Fruit fly (Drosophila melanogaster): ENCODE data around the gene Desat1.

Desat1 gene

dm6 chr3R:12422379-12422975, 16.9 kb upstream of the Desat1 start, which contains the start of the genes Scgbeta and CG17202:
Gene Scgbeta, minus strand, starts transcription at chr3R:12422429.
Gene CG17202, plus strand, starts transcription at chr3R:12422768.
- no peak for TF ChIP-seq CG32264 (GFP tag; optimal IDR thresholded peaks at IDR 0.05)
- peak; percentile 56 for TF ChIP-seq Hr83 (GFP tag; optimal IDR thresholded peaks at IDR 0.05; ENCODE audit: poor library complexity, severe bottlenecking)
- no peak for TF ChIP-seq jim (GFP tag; optimal IDR thresholded peaks at IDR 0.05)

dm6 chr3R:12423997-12424396, 15.4 kb upstream of the Desat1 start:
- TF ChIP-seq CG32264 (GFP tag; optimal IDR thresholded peaks at IDR 0.05) (no peak), sage (GFP tag; optimal IDR thresholded peaks at IDR 0.05) (no peak), dsf (GFP tag; optimal IDR thresholded peaks at IDR 0.05; ENCODE audit: borderline replicate concordance) (no peak), rgr (GFP tag; optimal IDR thresholded peaks at IDR 0.05) (peak; percentile 97), jim (GFP tag; optimal IDR thresholded peaks at IDR 0.05) (no peak), CG9705 (GFP tag; optimal IDR thresholded peaks at IDR 0.05) (no peak), woc (GFP tag; optimal IDR thresholded peaks at IDR 0.05) (no peak)

- TF ChIP-seq Sp1 (GFP tag; optimal IDR thresholded peaks at IDR 0.05) (peak; percentile 38), HLH106 (tag; optimal IDR thresholded peaks at IDR 0.05) (peak; percentile 24), ey (GFP tag; optimal IDR thresholded peaks at IDR 0.05) (peak; percentile 4), Vsx2 (GFP tag; optimal IDR thresholded peaks at IDR 0.05; ENCODE audit: partially characterized antibody) (no peak), CG32264 (GFP tag; optimal IDR thresholded peaks at IDR 0.05) (no peak), foxo (GFP tag; optimal IDR thresholded peaks at IDR 0.05) (no peak), usp (GFP tag; optimal IDR thresholded peaks at IDR 0.05) (no peak), CrebA (GFP tag; optimal IDR thresholded peaks at IDR 0.05; ENCODE audit: borderline replicate concordance) (no peak), Dfd (GFP tag; optimal IDR thresholded peaks at IDR 0.05) (no peak), CG9705 (GFP tag; optimal IDR thresholded peaks at IDR 0.05) (peak; percentile 38), woc (GFP tag; optimal IDR thresholded peaks at IDR 0.05) (no peak), lola (GFP tag; optimal IDR thresholded peaks at IDR 0.05) (no peak), Myc (optimal IDR thresholded peaks at IDR 0.05) (peak; percentile 83), psq (GFP tag; optimal IDR thresholded peaks at IDR 0.05) (peak; percentile 6), Hr83 (GFP tag; optimal IDR thresholded peaks at IDR 0.05; ENCODE audit: poor library complexity, severe bottlenecking) (no peak), Rel (GFP tag; optimal IDR thresholded peaks at IDR 0.05) (no peak), Rel (tag; optimal IDR thresholded peaks at IDR 0.05) (peak; percentile 28)
Observed at dm6 chr3R:12425510-12426309, 13.7 kb upstream of the Desat1 start, which contains the start of gene Pp1-87B. Gene Pp1-87B, minus strand, starts transcription at chr3R:12425917.

dm6 chr3R:12426310-12426653, 13.1 kb upstream of the Desat1 start, which contains the start of gene NANS:
Gene NANS, plus strand, starts transcription at chr3R:12426578.
- TF ChIP-seq jim (GFP tag; optimal IDR thresholded peaks at IDR 0.05) (no peak), Vsx2 (GFP tag; optimal IDR thresholded peaks at IDR 0.05; ENCODE audit: partially characterized antibody) (no peak), foxo (GFP tag; optimal IDR thresholded peaks at IDR 0.05) (no peak), N (GFP tag; optimal IDR thresholded peaks at IDR 0.05) (no peak), Abd-B (GFP tag; optimal IDR thresholded peaks at IDR 0.05) (no peak), CG32264 (GFP tag; optimal IDR thresholded peaks at IDR 0.05) (no peak), Hnf4 (GFP tag; optimal IDR thresholded peaks at IDR 0.05) (no peak), woc (GFP tag; optimal IDR thresholded peaks at IDR 0.05) (no peak)

- TF ChIP-seq woc (GFP tag; optimal IDR thresholded peaks at IDR 0.05): no peak
- no peak for TF ChIP-seq Rel (GFP tag; optimal IDR thresholded peaks at IDR 0.05)
- peak; percentile 66 for TF ChIP-seq Rel (tag; optimal IDR thresholded peaks at IDR 0.05)
Observed at dm6 chr3R:12429120-12429610, 10.2 kb upstream of the Desat1 start, which contains the start of the genes CG5641 and CG5245. Gene CG5641, minus strand, starts transcription at chr3R:12429282. Gene CG5245, plus strand, starts transcription at chr3R:12429560.

dm6 chr3R:12431030-12431489, 8.3 kb upstream of the Desat1 start, which contains the start of gene Prosalpha2:
Gene Prosalpha2, plus strand, starts transcription at chr3R:12431321.
- TF ChIP-seq dl (GFP tag; optimal IDR thresholded peaks at IDR 0.05; ENCODE audit: insufficient read depth in 1 of 2, partially characterized antibody in 2 of 2): no peak
- TF ChIP-seq Rel (GFP tag; optimal IDR thresholded peaks at IDR 0.05): no peak
- TF ChIP-seq Rel (tag; optimal IDR thresholded peaks at IDR 0.05): peak; percentile 99
- no peak for TF ChIP-seq pan (optimal IDR thresholded peaks at IDR 0.05)
- TF ChIP-seq CG9705 (GFP tag; optimal IDR thresholded peaks at IDR 0.05): no peak
- TF ChIP-seq Sp1 (GFP tag; optimal IDR thresholded peaks at IDR 0.05): peak; percentile 9
- no peak for TF ChIP-seq fru (GFP tag; optimal IDR thresholded peaks at IDR 0.05)
- peak; percentile 29 for TF ChIP-seq rgr (GFP tag; optimal IDR thresholded peaks at IDR 0.05)
- no peak for TF ChIP-seq tai (GFP tag; optimal IDR thresholded peaks at IDR 0.05)
- peak; percentile 38 for TF ChIP-seq Myc (optimal IDR thresholded peaks at IDR 0.05)
- TF ChIP-seq sage (GFP tag; optimal IDR thresholded peaks at IDR 0.05): no peak
- no peak for TF ChIP-seq OdsH (GFP tag; optimal IDR thresholded peaks at IDR 0.05)
- TF ChIP-seq CrebA (GFP tag; optimal IDR thresholded peaks at IDR 0.05; ENCODE audit: borderline replicate concordance): no peak
- TF ChIP-seq h (GFP tag; optimal IDR thresholded peaks at IDR 0.05): no peak
- no peak for TF ChIP-seq GATAd (GFP tag; optimal IDR thresholded peaks at IDR 0.05)
- TF ChIP-seq Mio (GFP tag; optimal IDR thresholded peaks at IDR 0.05): no peak
- TF ChIP-seq Jra (GFP tag; optimal IDR thresholded peaks at IDR 0.05): no peak
- TF ChIP-seq CG32264 (GFP tag; optimal IDR thresholded peaks at IDR 0.05): no peak
- no peak for TF ChIP-seq Vsx2 (GFP tag; optimal IDR thresholded peaks at IDR 0.05; ENCODE audit: partially characterized antibody)
- TF ChIP-seq usp (GFP tag; optimal IDR thresholded peaks at IDR 0.05): no peak
- no peak for TF ChIP-seq N (GFP tag; optimal IDR thresholded peaks at IDR 0.05)
- no peak for TF ChIP-seq sv (GFP tag; optimal IDR thresholded peaks at IDR 0.05)
- TF ChIP-seq HLH106 (tag; optimal IDR thresholded peaks at IDR 0.05): peak; percentile 11
- no peak for TF ChIP-seq Abd-B (GFP tag; optimal IDR thresholded peaks at IDR 0.05)

All from whole organism, wandering third instar larva.